Worm (Caenorhabditis elegans) whole organism, early embryonic: ENCODE measurements around the gene cup-5.

Source experiments
- B0310.2 ChIP-seq: sonication (generic microtip); optimal IDR thresholded peaks from 2 replicates; lab custom pipeline; 2016; ENCODE audit warnings: mild to moderate bottlenecking, missing genetic modification characterization, missing compliant biosample characterization
- F13C5.2 ChIP-seq: sonication (generic microtip); optimal IDR thresholded peaks from 2 replicates; lab custom pipeline; 2017; ENCODE audit warnings: mild to moderate bottlenecking, missing genetic modification characterization, inconsistent platforms, missing compliant biosample characterization
- ama-1 ChIP-seq: fragments of 150-350 bp; optimal IDR thresholded peaks from 2 replicates; lab custom pipeline; 2014
- ceh-13 ChIP-seq: fragments of 200-800 bp; sonication (Bioruptor generic); optimal IDR thresholded peaks from 2 replicates; lab custom pipeline; 2018; ENCODE audit warnings: mild to moderate bottlenecking, missing genetic modification characterization, missing compliant biosample characterization
- ets-7 ChIP-seq: sonication (generic microtip); optimal IDR thresholded peaks from 2 replicates; lab custom pipeline; 2016; ENCODE audit warnings: missing genotype, missing genetic modification characterization, missing compliant biosample characterization
- flt-1 ChIP-seq: fragments of 200-800 bp; sonication (Bioruptor generic); IDR thresholded peaks from 2 replicates; pipeline ENCODE4 v1.3.6; 2022; ENCODE audit warnings: missing genetic modification characterization, missing compliant biosample characterization
- hmbx-1 ChIP-seq: sonication (generic microtip); optimal IDR thresholded peaks from 2 replicates; lab custom pipeline; 2016; ENCODE audit warnings: mild to moderate bottlenecking, missing genetic modification characterization, missing compliant biosample characterization
- hmg-4 ChIP-seq: fragments of 200-800 bp; sonication (Bioruptor generic); optimal IDR thresholded peaks from 2 replicates; lab custom pipeline; 2018; ENCODE audit warnings: mild to moderate bottlenecking, missing genetic modification characterization, missing compliant biosample characterization
- hnd-1 ChIP-seq: sonication (generic microtip); optimal IDR thresholded peaks from 2 replicates; lab custom pipeline; 2016; ENCODE audit warnings: missing genetic modification characterization, missing compliant biosample characterization
- pes-1 ChIP-seq: fragments of 200-800 bp; sonication (Bioruptor generic); IDR thresholded peaks from 2 replicates; pipeline ENCODE4 v1.3.6; 2022; ENCODE audit warnings: missing genetic modification reagents, missing genetic modification characterization, missing compliant biosample characterization
- sea-1 ChIP-seq: fragments of 200-800 bp; sonication (Bioruptor generic); conservative IDR thresholded peaks from 2 replicates; pipeline ENCODE4 v1.3.6; 2022; ENCODE audit warnings: missing genetic modification characterization, missing compliant biosample characterization
- tbx-11 ChIP-seq: fragments of 200-800 bp; sonication (Bioruptor generic); IDR thresholded peaks from 2 replicates; pipeline ENCODE4 v1.3.6; 2022; ENCODE audit warnings: missing genetic modification characterization, missing compliant biosample characterization

DNA sequence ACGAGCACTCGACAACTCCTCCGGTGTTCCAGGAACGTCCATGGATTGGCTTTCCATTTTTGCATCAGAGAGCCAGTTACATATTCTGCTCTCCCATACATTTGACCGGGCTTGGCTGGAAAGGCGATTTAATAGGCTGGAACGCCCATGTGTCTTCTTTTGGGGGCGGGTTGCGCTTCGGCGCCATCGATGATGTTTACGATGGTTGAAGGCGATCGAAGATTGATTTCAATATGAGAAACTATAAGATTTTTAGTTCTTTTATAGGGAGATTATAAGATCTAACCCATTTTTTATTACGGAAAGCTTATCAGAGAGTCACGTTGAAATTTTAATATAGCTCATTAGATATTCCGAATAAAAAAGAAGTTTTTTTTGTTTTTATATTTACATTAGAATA is 25.2 kb downstream of the cup-5 start, which contains the start of gene nsph-4.3:
- TF ChIP-seq hnd-1, result no peak
- TF ChIP-seq B0310.2 (tag; lab: Kevin White, UChicago), result no peak
- TF ChIP-seq ets-7, result no peak
- TF ChIP-seq sea-1 (GFP tag; lab: Robert Waterston, UW), result no peak
- no peak for TF ChIP-seq hmg-4 (GFP tag; lab: Kevin White, UChicago)
- TF ChIP-seq ceh-13 (GFP tag; lab: Kevin White, UChicago), result no peak
- no peak for TF ChIP-seq hmbx-1 (tag; lab: Kevin White, UChicago)
- TF ChIP-seq flt-1 (GFP tag; lab: Robert Waterston, UW), result no peak
- no peak for TF ChIP-seq ama-1 (lab: Kevin White, UChicago)
- no peak for TF ChIP-seq pes-1 (GFP tag; lab: Robert Waterston, UW)
- TF ChIP-seq F13C5.2, result no peak
- TF ChIP-seq tbx-11 (GFP tag; lab: Robert Waterston, UW), result no peak
